Worm (Caenorhabditis elegans) whole organism, L4 larva: ENCODE results near the gene F42H10.3.

Source experiments
- ceh-32 ChIP-seq: sonication (generic microtip); optimal IDR thresholded peaks from 2 replicates; lab custom pipeline; 2016; ENCODE audit warnings: mild to moderate bottlenecking, missing genetic modification characterization, missing compliant biosample characterization; ENCODE audit not compliant: poor library complexity
- duxl-1 ChIP-seq: sonication (generic microtip); optimal IDR thresholded peaks from 2 replicates; lab custom pipeline; 2016; ENCODE audit warnings: mild to moderate bottlenecking, missing genetic modification characterization, moderate library complexity, missing compliant biosample characterization; ENCODE audit not compliant: poor library complexity
- egl-27 ChIP-seq: sonication (generic microtip); optimal IDR thresholded peaks from 3 replicates; lab custom pipeline; 2017; ENCODE audit warnings: missing biosample characterization, missing genetic modification reagents, missing genetic modification characterization
- lin-15B ChIP-seq: fragments of 150-350 bp; sonication (generic microtip); optimal IDR thresholded peaks from 3 replicates; lab custom pipeline; 2014; ENCODE audit warnings: missing biosample characterization, missing genetic modification characterization
- lsy-2 ChIP-seq, 2 experiments: fragments of 150-350 bp in 1 of 2; sonication (generic microtip) in 1 of 2; optimal IDR thresholded peaks; 2 replicates each; lab custom pipeline; 2014 to 2017; ENCODE audit warnings: missing biosample characterization in 2 of 2, missing genetic modification characterization in 2 of 2
- nhr-48 ChIP-seq: sonication (generic microtip); optimal IDR thresholded peaks from 2 replicates; lab custom pipeline; 2016; ENCODE audit warnings: mild to moderate bottlenecking, missing genetic modification characterization, missing compliant biosample characterization
- pqm-1 ChIP-seq: sonication (generic microtip); optimal IDR thresholded peaks from 2 replicates; lab custom pipeline; 2017; ENCODE audit warnings: missing biosample characterization, missing genetic modification characterization
- spr-3 ChIP-seq: fragments of 200-800 bp; sonication (Bioruptor generic); optimal IDR thresholded peaks from 2 replicates; lab custom pipeline; 2018; ENCODE audit warnings: mild to moderate bottlenecking, missing genetic modification characterization, missing compliant biosample characterization

DNA sequence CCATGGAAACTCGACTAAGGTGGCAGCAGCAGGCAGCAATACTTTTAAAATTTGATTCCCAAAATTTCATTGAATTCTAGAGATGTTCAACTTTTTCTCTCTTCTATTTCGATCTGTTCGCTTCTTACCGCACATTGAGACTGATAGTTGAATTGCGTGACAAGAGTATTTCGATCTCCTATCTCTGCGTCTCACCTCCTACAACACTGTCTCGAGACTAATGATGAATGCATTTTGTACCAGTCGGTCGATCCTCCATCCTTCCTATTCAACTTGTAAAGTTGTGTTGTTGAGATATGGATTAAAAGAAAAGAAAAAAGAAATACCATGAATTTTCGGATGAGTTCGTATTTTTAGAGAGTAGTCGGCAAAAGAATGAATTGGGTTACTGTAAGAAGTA is 32.8 kb upstream of the F42H10.3 start:
- TF ChIP-seq pqm-1, result no peak
- TF ChIP-seq lin-15B (tag; lab: Kevin White, UChicago), result no peak
- no peak for TF ChIP-seq egl-27
- TF ChIP-seq ceh-32 (tag; lab: Kevin White, UChicago), result no peak
- TF ChIP-seq lsy-2 (tag; optimal IDR thresholded peaks at IDR 0.05; lab: Kevin White, UChicago), result no peak
- no peak for TF ChIP-seq duxl-1 (tag; lab: Kevin White, UChicago)
- TF ChIP-seq nhr-48 (tag; lab: Kevin White, UChicago), result no peak
- no peak for TF ChIP-seq spr-3 (GFP tag; lab: Kevin White, UChicago)
